Worm (Caenorhabditis elegans) whole organism, young adult: Measurements from ENCODE around the gene dod-24.

Source experiments
- Y79H2A.3 ChIP-seq: fragments of 200-800 bp; sonication (Bioruptor generic); conservative IDR thresholded peaks from 2 replicates; pipeline ENCODE4 v1.3.6; 2022; ENCODE audit warnings: missing genetic modification reagents, missing genetic modification characterization, missing compliant biosample characterization
- mes-4 ChIP-seq: sonication (generic microtip); optimal IDR thresholded peaks from 2 replicates; lab custom pipeline; 2016; ENCODE audit warnings: missing genotype, missing genetic modification characterization, missing compliant biosample characterization
- nfya-1 ChIP-seq: sonication (generic microtip); optimal IDR thresholded peaks from 2 replicates; lab custom pipeline; 2017; ENCODE audit warnings: antibody characterized with exemption, missing compliant biosample characterization, missing genetic modification characterization, borderline replicate concordance; ENCODE audit not compliant: insufficient read depth
- nhr-27 ChIP-seq: fragments of 200-800 bp; sonication (Bioruptor generic); optimal IDR thresholded peaks from 2 replicates; lab custom pipeline; 2018; ENCODE audit warnings: mild to moderate bottlenecking, missing genetic modification characterization, moderate library complexity, missing compliant biosample characterization

- TF ChIP-seq nhr-27 (tag; lab: Kevin White, UChicago) (no peak), Y79H2A.3 (no peak), nfya-1 (no peak), mes-4 (no peak)
Measured at ce11 chrIV:12941254-12941653, at the start of gene dod-24.
